Fruit fly (Drosophila melanogaster): ENCODE data around the gene CG4281.

CG4281 gene

DNA sequence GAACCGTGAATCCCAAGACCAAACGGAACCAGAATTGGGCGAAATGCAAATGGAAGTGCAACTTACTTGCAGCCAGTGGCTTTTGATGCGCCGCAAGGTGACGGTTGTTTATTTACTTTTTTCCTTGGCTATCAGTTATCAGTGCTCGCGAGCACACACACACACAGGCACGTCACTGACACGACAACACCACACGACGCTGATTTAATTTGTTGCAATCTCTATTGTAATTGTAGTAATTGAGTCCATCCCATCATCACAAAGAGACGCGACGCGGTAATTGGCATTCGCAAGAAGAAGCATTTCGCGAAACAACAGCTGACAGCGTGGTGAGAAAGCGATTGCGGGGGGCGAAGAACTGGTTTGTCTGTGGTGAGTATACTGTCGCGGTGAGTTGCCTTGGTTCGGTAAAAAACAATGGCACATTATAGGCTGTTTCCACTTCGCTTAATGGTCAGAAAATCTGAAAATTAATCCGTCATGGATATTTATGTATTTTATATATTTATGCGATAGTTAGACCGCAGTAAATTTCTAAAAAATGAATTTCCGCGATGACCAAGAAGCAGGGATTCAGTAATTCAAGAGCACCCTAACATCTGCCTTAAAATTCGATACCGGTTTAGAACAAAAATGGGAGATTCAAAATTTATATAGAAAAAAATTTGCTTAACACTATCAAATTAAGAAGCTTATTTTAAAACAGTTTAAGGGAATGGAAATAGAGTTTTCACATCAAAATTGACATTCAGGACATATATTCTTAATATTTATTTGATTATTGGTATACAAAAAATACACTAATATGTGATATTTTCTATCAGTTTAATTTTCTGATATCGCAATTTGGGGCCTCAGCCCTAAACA, 22.7 kb downstream of the CG4281 start, which contains the start of the genes Actn and usp (continued):
- TF ChIP-seq Hmx (GFP tag; optimal IDR thresholded peaks at IDR 0.05) (no peak), unc-4 (GFP tag; IDR thresholded peaks at IDR 0.05; ENCODE audit: partially characterized antibody) (peak; percentile 45), CG1832 (GFP tag; optimal IDR thresholded peaks at IDR 0.05) (no peak), CG5245 (GFP tag; optimal IDR thresholded peaks at IDR 0.05) (no peak), HLH54F (GFP tag; optimal IDR thresholded peaks at IDR 0.05) (no peak), cas (GFP tag; IDR thresholded peaks at IDR 0.05) (no peak), MTF-1 (GFP tag; optimal IDR thresholded peaks at IDR 0.05; ENCODE audit: borderline replicate concordance) (no peak), ERR (GFP tag; optimal IDR thresholded peaks at IDR 0.05) (no peak), cato (GFP tag; optimal IDR thresholded peaks at IDR 0.05; ENCODE audit: borderline replicate concordance) (no peak), CG8290 (GFP tag; optimal IDR thresholded peaks at IDR 0.05) (no peak), CG8290 (tag; optimal IDR thresholded peaks at IDR 0.05) (peak in 1 of 2 experiments; percentile 57), hkb (optimal IDR thresholded peaks at IDR 0.05) (no peak), hkb (GFP tag; IDR thresholded peaks at IDR 0.05) (peak; percentile 31; the same call in 1 of the 2 replicates), Sry-δ (GFP tag; optimal IDR thresholded peaks at IDR 0.05) (peak; percentile 3), kni (GFP tag; optimal IDR thresholded peaks at IDR 0.05) (no peak), NK7.1 (GFP tag; optimal IDR thresholded peaks at IDR 0.05) (no peak), Ets97D (GFP tag; optimal IDR thresholded peaks at IDR 0.05) (peak; percentile 1), dysf (GFP tag; IDR thresholded peaks at IDR 0.05) (no peak), ash1 (GFP tag; optimal IDR thresholded peaks at IDR 0.05) (no peak), br (optimal IDR thresholded peaks at IDR 0.05) (no peak), CG14710 (tag; optimal IDR thresholded peaks at IDR 0.05) (peak; percentile 47), CG18011 (GFP tag; optimal IDR thresholded peaks at IDR 0.05) (no peak), HHEX (GFP tag; optimal IDR thresholded peaks at IDR 0.05) (no peak), Lpt (GFP tag; optimal IDR thresholded peaks at IDR 0.05) (no peak), Hr78 (GFP tag; optimal IDR thresholded peaks at IDR 0.05) (peak in 1 of 2 experiments; percentile 53), Sry-β (GFP tag; optimal IDR thresholded peaks at IDR 0.05) (no peak), gro (GFP tag; optimal IDR thresholded peaks at IDR 0.05) (no peak), Hand (GFP tag; optimal IDR thresholded peaks at IDR 0.05) (no peak), CG30431 (GFP tag; optimal IDR thresholded peaks at IDR 0.05) (no peak), CG34224 (GFP tag; IDR thresholded peaks at IDR 0.05; ENCODE audit: partially characterized antibody) (no peak; the same call in 2 of the 3 replicates), CG17186 (GFP tag; optimal IDR thresholded peaks at IDR 0.05) (no peak), Bgb (GFP tag; IDR thresholded peaks at IDR 0.05; ENCODE audit: partially characterized antibody) (no peak; the same call in 1 of the 2 replicates), cad (GFP tag; optimal IDR thresholded peaks at IDR 0.05) (no peak), pb (GFP tag; optimal IDR thresholded peaks at IDR 0.05) (no peak), ro (GFP tag; IDR thresholded peaks at IDR 0.05) (no peak), Med (GFP tag) (peak; percentile 80), vnd (GFP tag; IDR thresholded peaks at IDR 0.05; ENCODE audit: partially characterized antibody) (no peak), CG11723 (GFP tag; optimal IDR thresholded peaks at IDR 0.05) (no peak), CG31388 (GFP tag; optimal IDR thresholded peaks at IDR 0.05) (no peak), CG7928 (GFP tag; optimal IDR thresholded peaks at IDR 0.05) (no peak), bbx (GFP tag; IDR thresholded peaks at IDR 0.05; ENCODE audit: partially characterized antibody) (no peak), en (GFP tag; optimal IDR thresholded peaks at IDR 0.05) (no peak), corto (GFP tag; optimal IDR thresholded peaks at IDR 0.05) (no peak), salm (tag; optimal IDR thresholded peaks at IDR 0.05) (no peak), sr (GFP tag; IDR thresholded peaks at IDR 0.05) (no peak), gem (tag; optimal IDR thresholded peaks at IDR 0.05) (peak; percentile 59), E2f1 (GFP tag; IDR thresholded peaks at IDR 0.05) (no peak), CG14667 (GFP tag; IDR thresholded peaks at IDR 0.05) (no peak), Opbp (GFP tag; IDR thresholded peaks at IDR 0.05; ENCODE audit: partially characterized antibody) (no peak), lilli (GFP tag; optimal IDR thresholded peaks at IDR 0.05) (peak; percentile 43)
